Fruit fly (Drosophila melanogaster): ENCODE measurements around the gene Trs20.

dm6 chr3L:16145931-16146538 is 14.6 kb upstream of the Trs20 start:
- TF ChIP-seq CG32121 (GFP tag; IDR thresholded peaks at IDR 0.05) (no peak), Pif1A (GFP tag; optimal IDR thresholded peaks at IDR 0.05) (no peak), CG12605 (GFP tag; IDR thresholded peaks at IDR 0.05) (no peak), CG8301 (tag; optimal IDR thresholded peaks at IDR 0.05) (no peak), CG17806 (tag; optimal IDR thresholded peaks at IDR 0.05) (no peak)

Measured in whole organism, pupa.